Worm (Caenorhabditis elegans) whole organism, mixed stage, embryonic: ENCODE data around the gene C06C3.10.

ENCODE experiments used
- M03D4.4 ChIP-seq: sonication (generic microtip); optimal IDR thresholded peaks from 2 replicates; lab custom pipeline; 2017; ENCODE audit warnings: mild to moderate bottlenecking, missing genetic modification characterization, missing compliant biosample characterization
- bed-3 ChIP-seq: fragments of 200-800 bp; sonication (Bioruptor generic); optimal IDR thresholded peaks from 3 replicates; lab custom pipeline; 2018; ENCODE audit warnings: mild to moderate bottlenecking, missing genetic modification characterization, moderate library complexity, missing compliant biosample characterization
- blmp-1 ChIP-seq: fragments of 150-350 bp; optimal IDR thresholded peaks from 2 replicates; lab custom pipeline; 2014; ENCODE audit warnings: missing biosample characterization, missing genetic modification characterization
- ceh-39 ChIP-seq: fragments of 150-350 bp; optimal IDR thresholded peaks from 2 replicates; lab custom pipeline; 2014; ENCODE audit warnings: missing biosample characterization, missing genetic modification characterization
- ceh-43 ChIP-seq: fragments of 200-800 bp; sonication (Bioruptor generic); optimal IDR thresholded peaks from 2 replicates; lab custom pipeline; 2018; ENCODE audit warnings: mild to moderate bottlenecking, missing genetic modification characterization, moderate library complexity, missing compliant biosample characterization
- ceh-83 ChIP-seq: fragments of 200-800 bp; sonication (Bioruptor generic); optimal IDR thresholded peaks from 2 replicates; lab custom pipeline; 2018; ENCODE audit warnings: mild to moderate bottlenecking, missing genetic modification characterization, missing compliant biosample characterization
- ces-1 ChIP-seq: fragments of 150-350 bp; optimal IDR thresholded peaks from 2 replicates; lab custom pipeline; 2014; ENCODE audit warnings: missing biosample characterization, missing genetic modification reagents, missing genetic modification characterization
- cnd-1 ChIP-seq: fragments of 200-800 bp; sonication (Bioruptor generic); optimal IDR thresholded peaks from 2 replicates; lab custom pipeline; 2018; ENCODE audit warnings: mild to moderate bottlenecking, missing genetic modification characterization, missing compliant biosample characterization
- elt-1 ChIP-seq: sonication (generic microtip); optimal IDR thresholded peaks from 2 replicates; lab custom pipeline; 2017; ENCODE audit warnings: missing genetic modification characterization, mild to moderate bottlenecking, missing compliant biosample characterization, antibody characterized with exemption, moderate library complexity, borderline replicate concordance; ENCODE audit not compliant: insufficient read depth
- elt-3 ChIP-seq: fragments of 150-350 bp; optimal IDR thresholded peaks from 2 replicates; lab custom pipeline; 2014; ENCODE audit warnings: missing biosample characterization, missing genetic modification characterization
- flh-1 ChIP-seq: fragments of 200-800 bp; sonication (Bioruptor generic); optimal IDR thresholded peaks from 2 replicates; lab custom pipeline; 2018; ENCODE audit warnings: mild to moderate bottlenecking, missing genetic modification characterization, moderate library complexity, missing compliant biosample characterization
- ham-2 ChIP-seq: fragments of 200-800 bp; sonication (Bioruptor generic); optimal IDR thresholded peaks from 2 replicates; lab custom pipeline; 2018; ENCODE audit warnings: mild to moderate bottlenecking, missing genetic modification characterization, missing compliant biosample characterization
- hlh-1 ChIP-seq: fragments of 150-350 bp; optimal IDR thresholded peaks from 2 replicates; lab custom pipeline; 2014; ENCODE audit warnings: missing biosample characterization, missing genetic modification reagents, missing genetic modification characterization
- lin-13 ChIP-seq: fragments of 150-350 bp; optimal IDR thresholded peaks from 2 replicates; lab custom pipeline; 2014; ENCODE audit warnings: missing biosample characterization, missing genetic modification characterization
- lin-32 ChIP-seq: fragments of 200-800 bp; sonication (Bioruptor generic); optimal IDR thresholded peaks from 2 replicates; lab custom pipeline; 2018; ENCODE audit warnings: mild to moderate bottlenecking, missing genetic modification characterization, missing compliant biosample characterization
- lsy-2 ChIP-seq: fragments of 150-350 bp; optimal IDR thresholded peaks from 2 replicates; lab custom pipeline; 2014; ENCODE audit warnings: missing biosample characterization, missing genetic modification characterization
- mab-5 ChIP-seq: fragments of 150-350 bp; optimal IDR thresholded peaks from 2 replicates; lab custom pipeline; 2014; ENCODE audit warnings: missing biosample characterization, missing genetic modification characterization
- mep-1 ChIP-seq: fragments of 150-350 bp; optimal IDR thresholded peaks from 2 replicates; lab custom pipeline; 2017; ENCODE audit warnings: missing biosample characterization, missing genetic modification reagents, missing genetic modification characterization, inconsistent platforms
- mls-2 ChIP-seq: sonication (generic microtip); optimal IDR thresholded peaks from 2 replicates; lab custom pipeline; 2016; ENCODE audit warnings: mild to moderate bottlenecking, missing genetic modification characterization, moderate library complexity, missing compliant biosample characterization
- nhr-12 ChIP-seq: fragments of 150-350 bp; optimal IDR thresholded peaks from 2 replicates; lab custom pipeline; 2014; ENCODE audit warnings: missing biosample characterization, missing genetic modification characterization
- nhr-237 ChIP-seq: fragments of 150-350 bp; optimal IDR thresholded peaks from 2 replicates; lab custom pipeline; 2014; ENCODE audit warnings: missing biosample characterization, missing genetic modification characterization
- nhr-28 ChIP-seq: fragments of 150-350 bp; optimal IDR thresholded peaks from 2 replicates; lab custom pipeline; 2014; ENCODE audit warnings: missing biosample characterization, missing genetic modification characterization
- nhr-76 ChIP-seq: sonication (generic microtip); optimal IDR thresholded peaks from 2 replicates; lab custom pipeline; 2017; ENCODE audit warnings: missing biosample characterization, missing genetic modification characterization
- pha-4 ChIP-seq: fragments of 150-350 bp; optimal IDR thresholded peaks from 2 replicates; lab custom pipeline; 2018; ENCODE audit warnings: missing biosample characterization, missing genetic modification reagents, missing genetic modification characterization
- sem-2 ChIP-seq: fragments of 200-800 bp; sonication (Bioruptor generic); optimal IDR thresholded peaks from 2 replicates; lab custom pipeline; 2018; ENCODE audit warnings: mild to moderate bottlenecking, missing genetic modification characterization, missing compliant biosample characterization
- snpc-4 ChIP-seq: fragments of 150-350 bp; optimal IDR thresholded peaks from 2 replicates; lab custom pipeline; 2014; ENCODE audit warnings: missing biosample characterization, missing genetic modification characterization
- sptf-1 ChIP-seq: sonication (generic microtip); optimal IDR thresholded peaks from 2 replicates; lab custom pipeline; 2017; ENCODE audit warnings: mild to moderate bottlenecking, missing genetic modification characterization, moderate library complexity, missing compliant biosample characterization
- tbx-8 ChIP-seq: fragments of 200-800 bp; sonication (Bioruptor generic); optimal IDR thresholded peaks from 2 replicates; lab custom pipeline; 2018; ENCODE audit warnings: mild to moderate bottlenecking, missing genetic modification characterization, moderate library complexity, missing compliant biosample characterization
- unc-39 ChIP-seq: fragments of 150-350 bp; optimal IDR thresholded peaks from 2 replicates; lab custom pipeline; 2014; ENCODE audit warnings: missing biosample characterization, missing genetic modification characterization
- unc-62 ChIP-seq: fragments of 150-350 bp; optimal IDR thresholded peaks from 2 replicates; lab custom pipeline; 2014; ENCODE audit warnings: missing biosample characterization, missing genetic modification reagents, missing genetic modification characterization
- zip-8 ChIP-seq: fragments of 150-350 bp; optimal IDR thresholded peaks from 2 replicates; lab custom pipeline; 2014; ENCODE audit warnings: missing biosample characterization, missing genetic modification characterization
- ztf-11 ChIP-seq: fragments of 150-350 bp; optimal IDR thresholded peaks from 2 replicates; lab custom pipeline; 2014; ENCODE audit warnings: missing biosample characterization, missing genetic modification characterization

Gene C06C3.10

DNA sequence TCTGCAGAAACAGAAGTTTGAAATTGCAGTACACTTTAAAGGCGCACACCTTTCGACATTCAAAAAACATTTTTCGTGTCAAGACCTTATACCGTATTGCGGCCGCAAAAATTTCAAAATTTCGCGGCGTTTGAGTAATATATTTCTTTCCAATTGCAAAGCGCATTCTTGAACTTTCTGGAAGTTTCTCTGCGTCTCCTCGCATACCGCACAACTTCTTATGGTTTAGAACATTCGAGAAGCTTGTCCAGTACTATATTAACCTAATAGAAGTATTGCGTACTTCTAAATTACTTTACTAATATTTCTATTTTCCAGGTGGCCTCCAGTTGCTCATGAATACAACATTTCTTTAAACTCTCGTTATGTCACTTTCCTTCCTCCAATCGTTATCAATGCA is 40.4 kb downstream of the C06C3.10 start:
- TF ChIP-seq pha-4 (tag; lab: Kevin White, UChicago) = no peak
- no peak for TF ChIP-seq hlh-1 (tag; lab: Kevin White, UChicago)
- no peak for TF ChIP-seq zip-8 (tag; lab: Kevin White, UChicago)
- no peak for TF ChIP-seq lsy-2
- TF ChIP-seq ces-1 = no peak
- TF ChIP-seq ham-2 (GFP tag; lab: Kevin White, UChicago) = no peak
- no peak for TF ChIP-seq nhr-237
- no peak for TF ChIP-seq mab-5 (tag; lab: Kevin White, UChicago)
- TF ChIP-seq ceh-83 = no peak
- no peak for TF ChIP-seq lin-13 (tag; lab: Kevin White, UChicago)
- no peak for TF ChIP-seq nhr-28
- no peak for TF ChIP-seq M03D4.4 (tag; lab: Kevin White, UChicago)
- TF ChIP-seq mls-2 = no peak
- TF ChIP-seq blmp-1 = no peak
- TF ChIP-seq ceh-43 = no peak
- TF ChIP-seq snpc-4 (tag; lab: Kevin White, UChicago) = no peak
- no peak for TF ChIP-seq ztf-11 (tag; lab: Kevin White, UChicago)
- no peak for TF ChIP-seq cnd-1 (tag; lab: Kevin White, UChicago)
- TF ChIP-seq, all 35 proteins: peak for 0

DNA sequence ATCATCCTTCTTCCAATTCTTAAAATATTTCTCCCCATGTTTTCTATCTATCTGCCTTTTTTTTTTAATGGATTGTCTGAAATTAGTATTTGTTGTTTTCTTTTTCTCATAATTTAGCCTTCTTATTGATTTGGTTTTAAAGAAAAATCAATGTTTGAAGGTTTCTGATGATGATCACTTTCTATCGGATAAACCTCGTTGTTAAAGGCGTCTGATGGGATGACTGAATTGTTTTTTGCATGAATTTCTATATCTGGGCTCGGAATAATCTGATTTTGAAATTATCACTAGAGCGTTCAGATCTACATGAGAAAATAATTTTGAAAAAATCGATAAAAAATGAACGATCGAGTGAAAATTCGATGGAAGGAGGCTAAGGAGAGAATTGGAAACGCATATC is 43.3 kb downstream of the C06C3.10 start, which contains the start of gene scp-1:
scp-1 (plus strand) TSS at position 301 of the 400 bp plus-strand sequence.
- no peak for TF ChIP-seq ceh-39
- no peak for TF ChIP-seq flh-1 (GFP tag; lab: Kevin White, UChicago)
- TF ChIP-seq hlh-1 (tag; lab: Kevin White, UChicago) = no peak
- no peak for TF ChIP-seq sem-2 (GFP tag; lab: Kevin White, UChicago)
- no peak for TF ChIP-seq snpc-4 (tag; lab: Kevin White, UChicago)
- TF ChIP-seq, all 35 proteins: peak for 0

DNA sequence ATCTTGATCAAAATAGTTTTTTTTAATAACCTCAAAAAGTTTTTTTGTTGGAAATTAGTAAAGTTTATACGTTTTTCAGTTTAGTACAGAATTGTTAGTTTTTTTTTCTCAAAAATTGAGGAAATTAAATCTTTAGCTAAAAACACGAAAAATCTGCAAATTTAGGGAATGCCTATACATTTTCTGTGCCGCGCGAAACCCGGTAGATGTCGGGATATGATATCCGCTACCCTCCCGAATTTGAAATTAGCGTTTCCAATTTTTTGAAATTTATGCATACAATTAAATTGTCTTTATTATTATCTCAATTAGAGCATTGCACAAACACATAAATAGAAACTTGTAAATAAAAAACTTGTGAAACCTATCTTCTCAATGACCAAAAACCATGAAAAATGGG is 44.0 kb downstream of the C06C3.10 start:
- no peak for TF ChIP-seq lin-32 (GFP tag; lab: Kevin White, UChicago)
- TF ChIP-seq tbx-8 = no peak
- TF ChIP-seq nhr-76 (tag; lab: Kevin White, UChicago) = no peak
- no peak for TF ChIP-seq bed-3 (GFP tag; lab: Kevin White, UChicago)
- no peak for TF ChIP-seq sem-2 (GFP tag; lab: Kevin White, UChicago)
- no peak for TF ChIP-seq ceh-39
- no peak for TF ChIP-seq unc-39 (tag; lab: Kevin White, UChicago)
- TF ChIP-seq sptf-1 (tag; lab: Kevin White, UChicago) = no peak
- no peak for TF ChIP-seq ceh-83
- TF ChIP-seq ceh-43 = no peak
- no peak for TF ChIP-seq blmp-1
- TF ChIP-seq lin-13 (tag; lab: Kevin White, UChicago) = no peak
- TF ChIP-seq elt-3 (tag; lab: Kevin White, UChicago) = no peak
- no peak for TF ChIP-seq mep-1 (tag; lab: Kevin White, UChicago)
- no peak for TF ChIP-seq elt-1 (tag; lab: Kevin White, UChicago)
- no peak for TF ChIP-seq unc-62 (GFP tag; lab: Kevin White, UChicago)

DNA sequence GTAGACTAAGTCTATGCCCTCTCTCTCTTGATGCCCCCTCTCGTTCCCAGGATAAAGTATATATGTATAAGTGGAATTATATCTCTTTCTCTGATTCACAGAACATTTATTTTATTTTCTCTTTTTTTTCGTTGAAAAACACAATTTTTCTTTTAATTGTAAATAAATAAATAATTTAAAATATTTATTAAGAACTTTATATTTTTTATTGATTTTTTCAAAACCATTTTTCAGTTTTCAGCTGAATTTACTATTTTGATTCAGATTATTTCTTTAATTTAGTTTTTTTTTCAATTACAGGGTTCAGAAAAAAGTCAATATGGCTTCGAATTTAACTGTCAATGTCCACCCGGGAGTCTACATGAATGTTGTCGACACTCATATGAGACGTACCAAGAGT is 45.7 kb downstream of the C06C3.10 start, which contains the start of gene eif-3.F:
eif-3.F (plus strand) TSS at position 301 of the 400 bp plus-strand sequence.
- no peak for TF ChIP-seq elt-3 (tag; lab: Kevin White, UChicago)
- no peak for TF ChIP-seq unc-62 (GFP tag; lab: Kevin White, UChicago)
- no peak for TF ChIP-seq unc-39 (tag; lab: Kevin White, UChicago)
- TF ChIP-seq nhr-237 = no peak
- no peak for TF ChIP-seq lin-32 (GFP tag; lab: Kevin White, UChicago)
- TF ChIP-seq sem-2 (GFP tag; lab: Kevin White, UChicago) = no peak
- no peak for TF ChIP-seq ztf-11 (tag; lab: Kevin White, UChicago)
- no peak for TF ChIP-seq snpc-4 (tag; lab: Kevin White, UChicago)
- TF ChIP-seq nhr-12 = no peak
- TF ChIP-seq elt-1 (tag; lab: Kevin White, UChicago) = no peak

ce11 chrII:9329474-9329873 is 47.6 kb downstream of the C06C3.10 start, which contains the start of gene wbp-2:
Gene wbp-2 (plus strand): TSS chrII:9329774.
- TF ChIP-seq tbx-8 (no peak), flh-1 (GFP tag; lab: Kevin White, UChicago) (no peak), mab-5 (tag; lab: Kevin White, UChicago) (no peak), pha-4 (tag; lab: Kevin White, UChicago) (no peak), lin-13 (tag; lab: Kevin White, UChicago) (no peak), sem-2 (GFP tag; lab: Kevin White, UChicago) (no peak), ham-2 (GFP tag; lab: Kevin White, UChicago) (no peak), ceh-39 (no peak), nhr-28 (no peak)
